Fruit fly (Drosophila melanogaster) whole organism, embryonic: ENCODE results near the gene eIF4E6.

Experiments
- ATbp ChIP-seq: fragments of 200-800 bp; sonication (Bioruptor generic); optimal IDR thresholded peaks from 2 replicates; lab custom pipeline; 2017; ENCODE audit warnings: missing biosample characterization, mild to moderate bottlenecking, missing genetic modification characterization, missing genetic modification reagents
- B-H2 ChIP-seq: fragments of 200-800 bp; sonication (Bioruptor generic); optimal IDR thresholded peaks from 2 replicates; lab custom pipeline; 2018; ENCODE audit warnings: missing biosample characterization, mild to moderate bottlenecking, missing genetic modification characterization
- CG10209 ChIP-seq: fragments of 200-800 bp; sonication (Bioruptor generic); optimal IDR thresholded peaks from 3 replicates; lab custom pipeline; 2017; ENCODE audit warnings: missing biosample characterization, mild to moderate bottlenecking, missing genetic modification characterization, missing genetic modification reagents
- CG10267 ChIP-seq: fragments of 200-800 bp; sonication (Bioruptor generic); optimal IDR thresholded peaks from 2 replicates; lab custom pipeline; 2018; ENCODE audit warnings: missing biosample characterization, mild to moderate bottlenecking, missing genetic modification characterization, moderate library complexity
- CG10274 ChIP-seq: fragments of 200-800 bp; sonication (Bioruptor generic); optimal IDR thresholded peaks from 3 replicates; lab custom pipeline; 2017; ENCODE audit warnings: missing biosample characterization, mild to moderate bottlenecking, missing genetic modification characterization
- CG12744 ChIP-seq: fragments of 200-800 bp; sonication (Bioruptor generic); optimal IDR thresholded peaks from 2 replicates; lab custom pipeline; 2016; ENCODE audit warnings: missing biosample characterization, missing genetic modification characterization
- CG12942 ChIP-seq: fragments of 200-800 bp; sonication (Bioruptor generic); optimal IDR thresholded peaks from 3 replicates; lab custom pipeline; 2016; ENCODE audit warnings: missing biosample characterization, missing genetic modification characterization
- CG13287 ChIP-seq: fragments of 200-800 bp; sonication (Bioruptor generic); IDR thresholded peaks from 2 replicates; pipeline ENCODE4 v1.3.6; 2022; ENCODE audit warnings: missing biosample characterization, missing genetic modification characterization; ENCODE audit not compliant: partially characterized antibody
- CG13296 ChIP-seq: fragments of 200-800 bp; sonication (Bioruptor generic); optimal IDR thresholded peaks from 3 replicates; lab custom pipeline; 2018; ENCODE audit warnings: missing biosample characterization, mild to moderate bottlenecking, missing genetic modification characterization
- CG13424 ChIP-seq: fragments of 200-800 bp; sonication (Bioruptor generic); optimal IDR thresholded peaks from 2 replicates; lab custom pipeline; 2019; ENCODE audit warnings: missing biosample characterization, mild to moderate bottlenecking, missing genetic modification characterization, moderate library complexity
- CG13624 ChIP-seq: fragments of 200-800 bp; sonication (Bioruptor generic); optimal IDR thresholded peaks from 2 replicates; lab custom pipeline; 2016; ENCODE audit warnings: missing biosample characterization, missing genetic modification characterization
- CG13894 ChIP-seq: fragments of 200-800 bp; sonication (Bioruptor generic); optimal IDR thresholded peaks from 3 replicates; lab custom pipeline; 2018; ENCODE audit warnings: missing biosample characterization, mild to moderate bottlenecking, missing genetic modification characterization, moderate library complexity
- CG14014 ChIP-seq: fragments of 200-800 bp; sonication (Bioruptor generic); IDR thresholded peaks from 2 replicates; pipeline ENCODE4 v1.3.6; 2022; ENCODE audit warnings: missing biosample characterization, missing genetic modification characterization
- CG17186 ChIP-seq: fragments of 200-800 bp; sonication (Bioruptor generic); optimal IDR thresholded peaks from 3 replicates; lab custom pipeline; 2017; ENCODE audit warnings: missing biosample characterization, missing genetic modification reagents, missing genetic modification characterization
- CG2199 ChIP-seq: fragments of 200-800 bp; sonication (Bioruptor generic); IDR thresholded peaks from 3 replicates; pipeline ENCODE4 v1.3.6; 2022; ENCODE audit warnings: missing biosample characterization, missing genetic modification characterization
- CG30020 ChIP-seq: fragments of 200-800 bp; optimal IDR thresholded peaks from 2 replicates; lab custom pipeline; 2019; ENCODE audit warnings: missing biosample characterization, mild to moderate bottlenecking, missing genetic modification characterization, moderate library complexity
- CG30431 ChIP-seq: fragments of 200-800 bp; sonication (Bioruptor generic); optimal IDR thresholded peaks from 2 replicates; lab custom pipeline; 2017; ENCODE audit warnings: missing biosample characterization, missing genetic modification characterization
- CG31388 ChIP-seq: fragments of 200-800 bp; sonication (Bioruptor generic); optimal IDR thresholded peaks from 2 replicates; lab custom pipeline; 2016; ENCODE audit warnings: missing biosample characterization, missing genetic modification characterization
- CG4617 ChIP-seq: fragments of 200-800 bp; sonication (Bioruptor generic); optimal IDR thresholded peaks from 3 replicates; lab custom pipeline; 2016; ENCODE audit warnings: missing biosample characterization, missing genetic modification characterization, borderline replicate concordance
- CG6272 ChIP-seq: fragments of 200-800 bp; sonication (Bioruptor generic); IDR thresholded peaks from 2 replicates; pipeline ENCODE4 v1.3.6; 2022; ENCODE audit warnings: missing biosample characterization, missing genetic modification characterization
- CG8924 ChIP-seq: fragments of 200-800 bp; optimal IDR thresholded peaks from 3 replicates; lab custom pipeline; 2019; ENCODE audit warnings: missing biosample characterization, mild to moderate bottlenecking, missing genetic modification characterization, moderate library complexity
- D19A ChIP-seq: fragments of 200-800 bp; optimal IDR thresholded peaks from 3 replicates; lab custom pipeline; 2019; ENCODE audit warnings: missing biosample characterization, mild to moderate bottlenecking, missing genetic modification characterization, moderate library complexity
- Deaf1 ChIP-seq: fragments of 200-800 bp; optimal IDR thresholded peaks from 3 replicates; lab custom pipeline; 2019; ENCODE audit warnings: missing biosample characterization, mild to moderate bottlenecking, missing genetic modification characterization, moderate library complexity
- GATAe ChIP-seq: fragments of 200-800 bp; sonication (Bioruptor generic); conservative IDR thresholded peaks from 2 replicates; pipeline ENCODE4 v1.3.6; 2022; ENCODE audit warnings: missing biosample characterization, missing genetic modification characterization
- HmgZ ChIP-seq: fragments of 200-800 bp; sonication (Bioruptor generic); optimal IDR thresholded peaks from 2 replicates; lab custom pipeline; 2018; ENCODE audit warnings: missing biosample characterization, mild to moderate bottlenecking, missing genetic modification characterization
- Med ChIP-seq: fragments of 200-800 bp; sonication (Bioruptor generic); peaks from one replicate; lab custom pipeline; 2016; ENCODE audit warnings: missing biosample characterization, missing genetic modification characterization, mild to moderate bottlenecking, inconsistent platforms, moderate library complexity
- Mrtf ChIP-seq: fragments of 200-800 bp; sonication (Bioruptor generic); IDR thresholded peaks from 3 replicates; pipeline ENCODE4 v1.3.6; 2022; ENCODE audit warnings: missing biosample characterization, missing genetic modification characterization
- NC2α ChIP-seq: fragments of 200-800 bp; sonication (Bioruptor generic); optimal IDR thresholded peaks from 2 replicates; lab custom pipeline; 2016; ENCODE audit warnings: missing biosample characterization, missing genetic modification characterization
- NK7.1 ChIP-seq: fragments of 200-800 bp; sonication (Bioruptor generic); optimal IDR thresholded peaks from 3 replicates; lab custom pipeline; 2016; ENCODE audit warnings: missing biosample characterization, missing genetic modification characterization
- Nf-YA ChIP-seq: fragments of 200-800 bp; sonication (Bioruptor generic); IDR thresholded peaks from 2 replicates; pipeline ENCODE4 v1.3.6; 2022; ENCODE audit warnings: missing biosample characterization, missing genetic modification characterization
- Oli ChIP-seq: fragments of 200-800 bp; sonication (Bioruptor generic); optimal IDR thresholded peaks from 2 replicates; lab custom pipeline; 2018; ENCODE audit warnings: missing biosample characterization, mild to moderate bottlenecking, missing genetic modification characterization, moderate library complexity
- Rfx ChIP-seq: fragments of 200-800 bp; sonication (Bioruptor generic); IDR thresholded peaks from 2 replicates; pipeline ENCODE4 v1.3.6; 2022; ENCODE audit warnings: missing biosample characterization, missing genetic modification characterization
- ab ChIP-seq: fragments of 200-800 bp; sonication (Bioruptor generic); optimal IDR thresholded peaks from 2 replicates; lab custom pipeline; 2016; ENCODE audit warnings: missing biosample characterization, missing genetic modification characterization
- ap ChIP-seq: fragments of 200-800 bp; sonication (Bioruptor generic); IDR thresholded peaks from 2 replicates; pipeline ENCODE4 v1.3.6; 2022; ENCODE audit warnings: missing biosample characterization, missing genetic modification characterization
- btn ChIP-seq: fragments of 200-800 bp; sonication (Bioruptor generic); optimal IDR thresholded peaks from 2 replicates; lab custom pipeline; 2016; ENCODE audit warnings: missing biosample characterization, missing genetic modification characterization
- cato ChIP-seq: fragments of 200-800 bp; sonication (Bioruptor generic); optimal IDR thresholded peaks from 2 replicates; lab custom pipeline; 2016; ENCODE audit warnings: missing biosample characterization, missing genetic modification characterization, borderline replicate concordance
- caup ChIP-seq: fragments of 200-800 bp; sonication (Bioruptor generic); optimal IDR thresholded peaks from 3 replicates; lab custom pipeline; 2017; ENCODE audit warnings: missing biosample characterization, mild to moderate bottlenecking, missing genetic modification characterization, moderate library complexity; ENCODE audit not compliant: severe bottlenecking
- ewg ChIP-seq: fragments of 200-800 bp; sonication (Bioruptor generic); optimal IDR thresholded peaks from 3 replicates; lab custom pipeline; 2017; ENCODE audit warnings: mild to moderate bottlenecking, missing biosample characterization, missing genetic modification reagents, missing genetic modification characterization
- gfzf ChIP-seq: fragments of 200-800 bp; sonication (Bioruptor generic); optimal IDR thresholded peaks from 2 replicates; lab custom pipeline; 2016; ENCODE audit warnings: missing biosample characterization, mild to moderate bottlenecking, missing genetic modification characterization, moderate library complexity
- hb ChIP-seq: fragments of 200-800 bp; sonication (Bioruptor generic); IDR thresholded peaks from 3 replicates; pipeline ENCODE4 v1.3.6; 2022; ENCODE audit warnings: missing biosample characterization, missing genetic modification characterization; ENCODE audit not compliant: partially characterized antibody
- her ChIP-seq: fragments of 200-800 bp; sonication (Bioruptor generic); optimal IDR thresholded peaks from 2 replicates; lab custom pipeline; 2016; ENCODE audit warnings: missing biosample characterization, missing genetic modification characterization
- lab ChIP-seq: fragments of 200-800 bp; sonication (Bioruptor generic); optimal IDR thresholded peaks from 3 replicates; lab custom pipeline; 2017; ENCODE audit warnings: missing biosample characterization, missing genetic modification characterization, mild to moderate bottlenecking, moderate library complexity, missing genetic modification reagents
- nau ChIP-seq: fragments of 200-800 bp; sonication (Bioruptor generic); optimal IDR thresholded peaks from 3 replicates; lab custom pipeline; 2017; ENCODE audit warnings: missing biosample characterization, mild to moderate bottlenecking, missing genetic modification characterization, missing genetic modification reagents
- prd ChIP-seq, 3 experiments: fragments of >200 bp in 2 of 3; fragments of 200-800 bp in 1 of 3; sonication (Bioruptor generic) in 1 of 3; optimal IDR thresholded peaks in 2 of 3; IDR thresholded peaks in 1 of 3; 2 replicates in 2 of 3; 3 replicates in 1 of 3; pipeline versions ENCODE4 v1.3.6 to Lab custom; 2017 to 2022; ENCODE audit warnings: missing biosample characterization in 1 of 3, missing genetic modification characterization in 1 of 3
- repo ChIP-seq: fragments of 200-800 bp; sonication (Bioruptor generic); optimal IDR thresholded peaks from 2 replicates; lab custom pipeline; 2016; ENCODE audit warnings: missing biosample characterization, missing genetic modification characterization
- seq ChIP-seq: fragments of 200-800 bp; sonication (Bioruptor generic); IDR thresholded peaks from 2 replicates; pipeline ENCODE4 v1.3.6; 2022; ENCODE audit warnings: missing biosample characterization, missing genetic modification characterization
- sob ChIP-seq: fragments of 200-800 bp; sonication (Bioruptor generic); IDR thresholded peaks from 2 replicates; pipeline ENCODE4 v1.3.6; 2022; ENCODE audit warnings: missing biosample characterization, missing genetic modification characterization
- tgo ChIP-seq: fragments of 200-800 bp; sonication (Bioruptor generic); IDR thresholded peaks from 3 replicates; pipeline ENCODE4 v1.3.6; 2022; ENCODE audit warnings: missing biosample characterization, missing genetic modification characterization

The eIF4E6 gene

DNA sequence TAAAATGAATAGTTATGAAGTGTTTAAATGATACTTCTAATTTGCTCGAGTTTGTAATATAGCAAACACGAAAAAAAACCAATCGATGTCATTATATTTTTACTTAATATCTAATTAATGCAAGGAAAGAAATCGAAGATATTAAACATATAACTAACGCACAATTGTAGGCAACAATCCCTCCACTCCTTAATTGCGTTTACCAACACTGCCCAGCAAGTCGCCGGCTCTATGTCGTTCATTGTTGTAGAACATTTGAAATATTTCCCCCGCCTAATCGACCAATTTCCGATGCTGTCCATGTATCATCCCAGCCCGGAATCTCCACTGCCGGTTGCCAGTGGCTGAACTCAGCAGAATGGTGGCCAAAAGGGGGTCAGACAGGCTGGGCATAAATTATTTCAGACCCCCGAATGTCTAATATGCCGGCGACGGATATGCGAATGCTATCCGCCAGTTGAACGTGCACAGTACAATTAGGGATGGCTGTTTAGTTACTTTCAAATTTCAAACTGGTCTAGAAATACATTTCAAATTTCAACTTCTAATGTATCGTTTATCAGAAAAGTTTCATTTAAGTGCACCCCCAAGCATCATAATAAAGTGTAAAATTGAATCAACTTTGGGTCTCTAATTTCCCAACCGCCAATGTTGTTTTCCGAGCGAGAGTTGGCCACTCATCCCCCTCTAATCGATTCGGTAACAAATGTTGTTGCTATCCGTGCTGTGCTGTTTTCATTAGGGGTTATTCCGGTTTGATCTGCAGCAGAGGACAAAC is 41.6 kb upstream of the eIF4E6 start (continued):
- TF ChIP-seq gfzf = no peak
- TF ChIP-seq sob (GFP tag; lab: Robert Waterston, UW) = peak; percentile 49
- TF ChIP-seq CG31388 = no peak
- TF ChIP-seq tgo (GFP tag; lab: Robert Waterston, UW) = peak; percentile 40; the same call in 1 of the 3 replicates
- no peak for TF ChIP-seq ewg (GFP tag; lab: Kevin White, UChicago)
- peak; percentile 30 for TF ChIP-seq caup
- no peak for TF ChIP-seq CG17186 (GFP tag; lab: Kevin White, UChicago)
- TF ChIP-seq CG10209 (GFP tag; lab: Kevin White, UChicago) = peak; percentile 32
- no peak for TF ChIP-seq hb
- peak; percentile 11 for TF ChIP-seq CG13624 (GFP tag; lab: Kevin White, UChicago)
- peak; percentile 10 for TF ChIP-seq HmgZ
- TF ChIP-seq Deaf1 (tag; lab: Kevin White, UChicago) = no peak
- TF ChIP-seq CG12744 (GFP tag; lab: Kevin White, UChicago) = no peak
- no peak for TF ChIP-seq CG12942 (GFP tag; lab: Kevin White, UChicago)
- TF ChIP-seq repo (GFP tag; lab: Kevin White, UChicago) = no peak
- TF ChIP-seq CG13424 (tag; lab: Kevin White, UChicago) = peak; percentile 53
- no peak for TF ChIP-seq CG30431
- TF ChIP-seq cato (GFP tag; lab: Kevin White, UChicago) = no peak
- TF ChIP-seq CG14014 (GFP tag; lab: Robert Waterston, UW) = peak; percentile 40; the same call in 1 of the 2 replicates
- peak; percentile 72 for TF ChIP-seq Rfx
- TF ChIP-seq seq (GFP tag; lab: Robert Waterston, UW) = no peak
- TF ChIP-seq lab (GFP tag; lab: Kevin White, UChicago) = peak; percentile 73
- TF ChIP-seq ATbp (GFP tag; lab: Kevin White, UChicago) = peak; percentile 38
- TF ChIP-seq CG2199 = no peak
- TF ChIP-seq NK7.1 (GFP tag; lab: Kevin White, UChicago) = no peak
- TF ChIP-seq CG10274 = peak; percentile 3
- peak; percentile 60 for TF ChIP-seq CG10267 (tag; lab: Kevin White, UChicago)
- no peak for TF ChIP-seq btn
- TF ChIP-seq CG13296 (GFP tag; lab: Kevin White, UChicago) = peak; percentile 43
- peak; percentile 3 for TF ChIP-seq her (GFP tag; lab: Kevin White, UChicago)
- TF ChIP-seq B-H2 (GFP tag; lab: Kevin White, UChicago) = no peak
- TF ChIP-seq Oli = peak; percentile 49
- TF ChIP-seq CG13894 (tag; lab: Kevin White, UChicago) = peak; percentile 32
- TF ChIP-seq ap (GFP tag; lab: Robert Waterston, UW) = no peak
- no peak for TF ChIP-seq prd (optimal IDR thresholded peaks at IDR 0.05; lab: Kevin White, UChicago)
- peak; percentile 48; the same call in 1 of the 3 replicates for TF ChIP-seq prd (GFP tag; IDR thresholded peaks at IDR 0.05; lab: Robert Waterston, UW)
- TF ChIP-seq CG8924 (tag; lab: Kevin White, UChicago) = peak; percentile 28
- TF ChIP-seq CG13287 (GFP tag; lab: Robert Waterston, UW) = no peak
- TF ChIP-seq CG4617 (GFP tag; lab: Kevin White, UChicago) = no peak
- TF ChIP-seq Nf-YA (GFP tag; lab: Robert Waterston, UW) = no peak
- no peak for TF ChIP-seq ab (GFP tag; lab: Kevin White, UChicago)
- 0 out of 2 replicates have a peak, but pooled peaks have one; percentile 17 for TF ChIP-seq CG6272 (GFP tag; lab: Robert Waterston, UW)
- TF ChIP-seq Mrtf = no peak
- no peak for TF ChIP-seq GATAe (GFP tag; lab: Robert Waterston, UW)
- TF ChIP-seq Med (GFP tag; lab: Kevin White, UChicago) = peak; percentile 31
- TF ChIP-seq nau (GFP tag; lab: Kevin White, UChicago) = peak; percentile 0
- no peak for TF ChIP-seq CG30020 (tag; lab: Kevin White, UChicago)
- TF ChIP-seq D19A (tag; lab: Kevin White, UChicago) = peak; percentile 37
- TF ChIP-seq NC2α = no peak
